Fruit fly (Drosophila melanogaster) ovary, adult (tissue): ENCODE measurements around the gene CG18787.

ENCODE experiments used
- CG17801 ChIP-seq: fragments of 200-800 bp; optimal IDR thresholded peaks from 2 replicates; lab custom pipeline; 2019; ENCODE audit warnings: missing biosample characterization, mild to moderate bottlenecking, missing genetic modification characterization, moderate library complexity; ENCODE audit not compliant: partially characterized antibody

The CG18787 gene

DNA sequence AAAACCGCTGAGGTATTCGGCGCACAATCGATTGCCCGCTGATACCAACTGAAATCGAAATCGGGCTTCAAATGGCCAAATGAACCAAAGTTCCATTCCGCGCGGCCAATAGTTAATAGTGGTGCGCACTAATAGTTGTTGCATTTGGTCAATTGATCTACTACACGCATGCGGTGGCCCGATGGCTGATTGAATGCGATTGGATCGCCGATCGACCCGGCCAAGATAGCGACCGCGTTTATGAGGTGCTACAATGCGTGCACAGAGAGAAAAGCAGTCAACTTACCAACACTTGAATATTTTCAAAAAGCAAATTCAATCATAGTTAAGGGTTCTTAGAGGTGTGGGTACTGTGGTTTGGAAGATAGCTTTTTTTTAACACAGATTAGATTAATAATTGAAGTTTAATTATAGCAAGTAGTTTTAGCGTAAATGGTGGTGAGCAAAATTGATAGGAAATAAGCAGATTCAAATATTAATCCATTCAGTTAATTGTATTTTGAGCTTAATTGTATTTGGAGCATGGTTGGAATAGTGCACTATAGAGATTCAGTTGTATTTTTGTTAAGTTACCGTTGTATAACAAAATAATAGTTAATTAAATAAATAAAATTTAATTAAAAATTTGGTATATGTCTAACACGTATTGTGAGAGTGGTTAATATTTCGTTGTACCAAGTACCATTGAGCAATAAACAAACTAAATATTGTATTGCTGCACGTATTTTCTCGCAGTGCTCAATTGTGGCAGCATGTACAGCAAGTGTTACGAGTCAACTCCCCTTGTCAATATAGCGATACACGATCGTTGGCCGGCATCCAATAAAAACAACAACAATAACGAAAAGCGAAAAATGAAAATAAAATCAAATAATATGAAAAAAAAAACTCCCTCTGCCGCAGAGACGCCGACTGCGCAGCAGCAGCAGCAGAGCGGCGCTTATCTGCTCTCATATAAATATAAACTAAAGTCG lies 27.6 kb upstream of the CG18787 start:
- TF ChIP-seq CG17801 (GFP tag; lab: Kevin White, UChicago): peak; percentile 39

dm6 chr2L:12025505-12025904 lies 26.4 kb upstream of the CG18787 start:
- no peak for TF ChIP-seq CG17801 (GFP tag; lab: Kevin White, UChicago)

DNA sequence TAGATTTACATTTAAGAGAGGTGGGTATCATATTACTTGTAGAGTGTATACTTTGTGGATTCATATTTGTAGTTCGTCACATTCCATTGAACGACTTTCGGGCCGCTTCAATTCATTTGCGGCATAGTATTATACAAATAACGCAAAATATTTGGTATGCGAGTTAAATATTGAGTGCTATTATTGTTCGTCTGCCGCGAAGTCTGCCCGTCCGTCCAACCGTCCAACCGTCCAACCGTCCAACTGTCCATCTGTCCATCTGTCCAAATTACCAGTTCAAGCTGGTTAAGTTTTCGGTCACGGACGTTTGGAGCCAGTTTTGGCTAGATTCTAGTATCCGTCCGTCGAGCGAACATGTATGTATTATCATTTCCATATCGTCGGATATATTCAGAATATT lies 25.0 kb upstream of the CG18787 start:
- no peak for TF ChIP-seq CG17801 (GFP tag; lab: Kevin White, UChicago)

- TF ChIP-seq CG17801 (GFP tag; lab: Kevin White, UChicago): no peak
These were observed 22.1 kb upstream of the CG18787 start for dm6 chr2L:12021193-12021592.

DNA sequence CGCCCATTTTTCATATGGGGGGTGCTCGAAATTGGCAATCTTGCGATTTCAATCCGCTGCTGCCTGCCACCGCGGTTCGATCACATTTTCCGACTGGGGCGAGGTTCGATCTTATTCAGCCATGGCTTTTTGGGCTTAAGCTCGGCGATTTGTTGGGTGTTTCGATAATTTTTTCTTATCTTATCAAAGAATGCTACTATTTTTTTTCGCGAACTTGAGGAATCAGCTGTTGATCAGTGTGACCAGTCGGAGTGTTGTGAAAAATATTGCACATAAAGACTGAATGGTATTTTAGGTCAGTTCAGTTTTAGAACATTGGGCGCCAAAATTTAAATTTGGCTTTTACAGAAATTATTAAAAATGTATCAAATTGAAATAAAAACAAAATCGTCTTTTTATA lies 21.6 kb upstream of the CG18787 start, which contains the start of gene Wdr81:
Wdr81 (minus strand) TSS at position 226 of the 400 bp plus-strand sequence.
- TF ChIP-seq CG17801 (GFP tag; lab: Kevin White, UChicago): no peak

dm6 chr2L:12013741-12014393 lies 14.7 kb upstream of the CG18787 start:
- TF ChIP-seq CG17801 (GFP tag; lab: Kevin White, UChicago): no peak

- no peak for TF ChIP-seq CG17801 (GFP tag; lab: Kevin White, UChicago)
These were observed 14.1 kb upstream of the CG18787 start for dm6 chr2L:12013243-12013642.

dm6 chr2L:12011682-12012655 lies 12.8 kb upstream of the CG18787 start:
- TF ChIP-seq CG17801 (GFP tag; lab: Kevin White, UChicago): no peak

dm6 chr2L:12010877-12011666 lies 11.9 kb upstream of the CG18787 start:
- TF ChIP-seq CG17801 (GFP tag; lab: Kevin White, UChicago): peak; percentile 91

- TF ChIP-seq CG17801 (GFP tag; lab: Kevin White, UChicago): peak; percentile 70
These were observed 11.1 kb upstream of the CG18787 start for dm6 chr2L:12010100-12010876.

DNA sequence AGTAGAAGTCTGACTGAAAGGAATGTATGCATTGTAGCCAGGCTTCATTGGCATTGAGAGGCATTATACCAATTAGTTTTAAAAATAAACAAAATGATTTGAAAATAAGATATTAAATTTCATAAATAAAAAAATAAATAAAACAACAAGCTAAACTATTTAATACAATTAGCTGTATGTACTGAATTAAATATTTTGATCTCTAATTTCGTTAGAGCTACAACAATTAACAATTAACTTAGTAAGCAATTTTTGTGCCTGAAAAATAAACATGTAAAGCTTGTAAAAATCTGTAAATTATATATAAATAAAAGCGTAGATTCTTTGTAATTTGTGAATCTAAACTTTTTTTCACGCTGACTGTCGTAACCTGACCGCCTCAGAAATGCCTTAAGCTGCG lies 8.7 kb upstream of the CG18787 start, which contains the start of gene Rh5:
Rh5 (plus strand) TSS at position 301 of the 400 bp plus-strand sequence.
- no peak for TF ChIP-seq CG17801 (GFP tag; lab: Kevin White, UChicago)

dm6 chr2L:12007331-12007791 lies 8.2 kb upstream of the CG18787 start:
- TF ChIP-seq CG17801 (GFP tag; lab: Kevin White, UChicago): peak; percentile 87
